Worm (Caenorhabditis elegans) whole organism, L4 larva: ENCODE results near the gene C15H11.1.

ENCODE experiments used
- F44E2.7 ChIP-seq: fragments of 200-800 bp; sonication (Bioruptor generic); IDR thresholded peaks from 2 replicates; pipeline ENCODE4 v2.1.2; 2022; ENCODE audit warnings: missing genetic modification characterization, missing compliant biosample characterization
- T26A8.4 ChIP-seq: fragments of 200-800 bp; sonication (Bioruptor generic); IDR thresholded peaks from 2 replicates; pipeline ENCODE4 v1.3.6; 2022; ENCODE audit warnings: missing genetic modification characterization, missing compliant biosample characterization
- Y5F2A.4 ChIP-seq: fragments of 200-800 bp; sonication (Bioruptor generic); optimal IDR thresholded peaks from 2 replicates; lab custom pipeline; 2018; ENCODE audit warnings: mild to moderate bottlenecking, missing genetic modification characterization, missing compliant biosample characterization
- aha-1 ChIP-seq: fragments of 150-350 bp; peaks from one replicate; lab custom pipeline; 2014; ENCODE audit warnings: missing biosample characterization, missing genetic modification characterization
- arid-1 ChIP-seq: fragments of 200-800 bp; sonication (Bioruptor generic); conservative IDR thresholded peaks from 2 replicates; pipeline ENCODE4 v1.3.6; 2022; ENCODE audit warnings: missing genetic modification reagents, missing genetic modification characterization, missing compliant biosample characterization
- ceh-20 ChIP-seq: fragments of 200-800 bp; sonication (Bioruptor generic); IDR thresholded peaks from 2 replicates; pipeline ENCODE4 v1.3.6; 2022; ENCODE audit warnings: missing genetic modification reagents, missing genetic modification characterization, missing compliant biosample characterization
- ceh-44 ChIP-seq: fragments of 200-800 bp; sonication (Bioruptor generic); IDR thresholded peaks from 2 replicates; pipeline ENCODE4 v1.3.6; 2022; ENCODE audit warnings: missing genetic modification reagents, missing genetic modification characterization, missing compliant biosample characterization
- ces-1 ChIP-seq: fragments of 150-350 bp; sonication (generic microtip); optimal IDR thresholded peaks from 4 replicates; lab custom pipeline; 2014; ENCODE audit warnings: missing biosample characterization, missing genetic modification reagents, missing genetic modification characterization
- ctbp-1 ChIP-seq: fragments of 200-800 bp; sonication (Bioruptor generic); IDR thresholded peaks from 2 replicates; pipeline ENCODE4 v1.3.6; 2022; ENCODE audit warnings: missing genetic modification reagents, missing genetic modification characterization, missing compliant biosample characterization
- daf-12 ChIP-seq: fragments of 150-350 bp; optimal IDR thresholded peaks from 2 replicates; lab custom pipeline; 2014; ENCODE audit warnings: missing biosample characterization, missing genetic modification reagents, missing genetic modification characterization
- daf-16 ChIP-seq, 3 experiments: sonication (generic microtip); optimal IDR thresholded peaks; 2 replicates each; lab custom pipeline; 2016 to 2017; ENCODE audit warnings: missing genetic modification characterization in 3 of 3, missing genetic modification reagents in 3 of 3, mild to moderate bottlenecking in 2 of 3, missing compliant biosample characterization in 2 of 3, missing biosample characterization in 1 of 3, moderate library complexity in 1 of 3
- daf-19 ChIP-seq: fragments of 200-800 bp; sonication (Bioruptor generic); conservative IDR thresholded peaks from 2 replicates; pipeline ENCODE4 v1.3.6; 2022; ENCODE audit warnings: missing genetic modification characterization, missing compliant biosample characterization
- dve-1 ChIP-seq: sonication (generic microtip); optimal IDR thresholded peaks from 2 replicates; lab custom pipeline; 2017; ENCODE audit warnings: antibody characterized with exemption, mild to moderate bottlenecking, missing genetic modification characterization, missing compliant biosample characterization; ENCODE audit not compliant: insufficient read depth
- gei-8 ChIP-seq: fragments of 200-800 bp; sonication (Bioruptor generic); optimal IDR thresholded peaks from 2 replicates; lab custom pipeline; 2018; ENCODE audit warnings: mild to moderate bottlenecking, missing genetic modification characterization, missing compliant biosample characterization
- hlh-30 ChIP-seq: sonication (generic microtip); optimal IDR thresholded peaks from 2 replicates; lab custom pipeline; 2017; ENCODE audit warnings: antibody characterized with exemption, mild to moderate bottlenecking, missing genetic modification characterization, missing compliant biosample characterization; ENCODE audit not compliant: insufficient read depth
- jun-1 ChIP-seq: fragments of 150-350 bp; optimal IDR thresholded peaks from 2 replicates; lab custom pipeline; 2014; ENCODE audit warnings: missing biosample characterization, missing genetic modification reagents, missing genetic modification characterization
- lin-39 ChIP-seq: fragments of 150-350 bp; optimal IDR thresholded peaks from 2 replicates; lab custom pipeline; 2014; ENCODE audit warnings: missing biosample characterization, missing genetic modification reagents, missing genetic modification characterization
- lsy-2 ChIP-seq, 2 experiments: fragments of 150-350 bp in 1 of 2; sonication (generic microtip) in 1 of 2; optimal IDR thresholded peaks; 2 replicates each; lab custom pipeline; 2014 to 2017; ENCODE audit warnings: missing biosample characterization in 2 of 2, missing genetic modification characterization in 2 of 2
- madf-9 ChIP-seq: fragments of 200-800 bp; sonication (Bioruptor generic); conservative IDR thresholded peaks from 2 replicates; pipeline ENCODE4 v1.3.6; 2022; ENCODE audit warnings: missing genetic modification reagents, missing genetic modification characterization, missing compliant biosample characterization
- mdt-29 ChIP-seq: fragments of 200-800 bp; sonication (Bioruptor generic); IDR thresholded peaks from 2 replicates; pipeline ENCODE4 v1.3.6; 2022; ENCODE audit warnings: missing genetic modification reagents, missing genetic modification characterization, missing compliant biosample characterization
- mep-1 ChIP-seq: fragments of 150-350 bp; sonication (generic microtip); optimal IDR thresholded peaks from 3 replicates; lab custom pipeline; 2014; ENCODE audit warnings: missing biosample characterization, missing genetic modification characterization
- mxl-3 ChIP-seq: fragments of 200-800 bp; sonication (Bioruptor generic); optimal IDR thresholded peaks from 2 replicates; lab custom pipeline; 2018; ENCODE audit warnings: mild to moderate bottlenecking, missing genetic modification characterization, missing compliant biosample characterization
- nhr-102 ChIP-seq: sonication (generic microtip); optimal IDR thresholded peaks from 2 replicates; lab custom pipeline; 2016; ENCODE audit warnings: mild to moderate bottlenecking, missing genetic modification characterization, moderate library complexity, missing compliant biosample characterization
- nhr-41 ChIP-seq: fragments of 200-800 bp; sonication (Bioruptor generic); IDR thresholded peaks from 2 replicates; pipeline ENCODE4 v1.3.6; 2022; ENCODE audit warnings: missing genetic modification reagents, missing genetic modification characterization, missing compliant biosample characterization
- pha-4 ChIP-seq, 2 experiments: fragments of 150-350 bp in 1 of 2; fragments of 200-800 bp in 1 of 2; sonication (Bioruptor generic) in 1 of 2; IDR thresholded peaks in 1 of 2; optimal IDR thresholded peaks in 1 of 2; 2 replicates each; pipeline versions ENCODE4 v1.3.6 to Lab custom; 2014 to 2022; ENCODE audit warnings: missing genetic modification characterization in 2 of 2, missing genetic modification reagents in 2 of 2, missing biosample characterization in 1 of 2, missing compliant biosample characterization in 1 of 2
- rbr-2 ChIP-seq: sonication (generic microtip); optimal IDR thresholded peaks from 2 replicates; lab custom pipeline; 2016; ENCODE audit warnings: missing genotype, missing genetic modification characterization, missing compliant biosample characterization
- snpc-1.2 ChIP-seq: fragments of 200-800 bp; sonication (Bioruptor generic); IDR thresholded peaks from 2 replicates; pipeline ENCODE4 v1.3.6; 2022; ENCODE audit warnings: missing genetic modification reagents, missing genetic modification characterization, missing compliant biosample characterization
- tra-1 ChIP-seq: fragments of 200-800 bp; sonication (Bioruptor generic); IDR thresholded peaks from 2 replicates; pipeline ENCODE4 v1.3.6; 2022; ENCODE audit warnings: missing genetic modification reagents, missing genetic modification characterization, missing compliant biosample characterization
- unc-39 ChIP-seq: sonication (generic microtip); optimal IDR thresholded peaks from 2 replicates; lab custom pipeline; 2017; ENCODE audit warnings: missing biosample characterization, missing genetic modification characterization
- unc-62 ChIP-seq, 3 experiments: fragments of 150-350 bp in 1 of 3; sonication (generic microtip); optimal IDR thresholded peaks in 2 of 3; peaks in 1 of 3; 1 replicate in 1 of 3; 2 replicates in 2 of 3; lab custom pipeline; 2014 to 2017; ENCODE audit warnings: missing biosample characterization in 3 of 3, missing genetic modification characterization in 3 of 3, missing genetic modification reagents in 3 of 3, missing genotype in 1 of 3
- vab-7 ChIP-seq: fragments of 200-800 bp; sonication (Bioruptor generic); IDR thresholded peaks from 2 replicates; pipeline ENCODE4 v1.3.6; 2022; ENCODE audit warnings: missing genetic modification reagents, missing genetic modification characterization, missing compliant biosample characterization
- zag-1 ChIP-seq: fragments of 150-350 bp; optimal IDR thresholded peaks from 2 replicates; lab custom pipeline; 2014; ENCODE audit warnings: missing biosample characterization, missing genetic modification characterization
- zip-2 ChIP-seq: fragments of 150-350 bp; optimal IDR thresholded peaks from 2 replicates; lab custom pipeline; 2014; ENCODE audit warnings: missing biosample characterization, missing genetic modification characterization

Gene C15H11.1

ce11 chrV:14368272-14369052 is 25.1 kb upstream of the C15H11.1 start (continued):
- TF ChIP-seq arid-1 (GFP tag; lab: Robert Waterston, UW) (no peak), snpc-1.2 (GFP tag; lab: Robert Waterston, UW) (no peak), nhr-102 (no peak), unc-39 (tag; lab: Kevin White, UChicago) (no peak), mxl-3 (GFP tag; lab: Kevin White, UChicago) (peak; percentile 86), jun-1 (tag; lab: Kevin White, UChicago) (no peak), lin-39 (tag; lab: Kevin White, UChicago) (no peak), pha-4 (GFP tag; IDR thresholded peaks at IDR 0.05; lab: Robert Waterston, UW) (no peak), pha-4 (tag; optimal IDR thresholded peaks at IDR 0.05; lab: Kevin White, UChicago) (no peak), nhr-41 (GFP tag; lab: Robert Waterston, UW) (no peak), T26A8.4 (GFP tag; lab: Robert Waterston, UW) (peak; percentile 17; the same call in 1 of the 2 replicates), aha-1 (tag; lab: Kevin White, UChicago) (peak; percentile 95), daf-12 (peak; percentile 20), gei-8 (GFP tag; lab: Kevin White, UChicago) (no peak), daf-16 (GFP tag; optimal IDR thresholded peaks at IDR 0.05; lab: Kevin White, UChicago) (no peak), daf-16 (tag; optimal IDR thresholded peaks at IDR 0.05; lab: Kevin White, UChicago) (peak; percentile 65), ctbp-1 (peak; percentile 56; the same call in 1 of the 2 replicates), Y5F2A.4 (GFP tag; lab: Kevin White, UChicago) (peak; percentile 3), hlh-30 (tag; lab: Kevin White, UChicago) (peak; percentile 62)
- TF ChIP-seq, all 104 proteins: peak for 32

- peak in 1 of 2 experiments; percentile 98 for TF ChIP-seq unc-62 (GFP tag; optimal IDR thresholded peaks at IDR 0.05 in 1 of 2; lab: Kevin White, UChicago)
- no peak for TF ChIP-seq unc-62 (tag; optimal IDR thresholded peaks at IDR 0.05; lab: Kevin White, UChicago)
- TF ChIP-seq lsy-2 (tag; optimal IDR thresholded peaks at IDR 0.05; lab: Kevin White, UChicago): peak in 1 of 2 experiments; percentile 32
- no peak for TF ChIP-seq zag-1 (tag; lab: Kevin White, UChicago)
- no peak for TF ChIP-seq daf-19
- TF ChIP-seq vab-7: 0 out of 2 replicates have a peak, but pooled peaks have one; percentile 25
- TF ChIP-seq ceh-20 (GFP tag; lab: Robert Waterston, UW): peak; percentile 78
- TF ChIP-seq tra-1 (GFP tag; lab: Robert Waterston, UW): peak; percentile 43; the same call in 1 of the 2 replicates
- peak; percentile 22 for TF ChIP-seq rbr-2
Measured at ce11 chrV:14369412-14369811, 24.2 kb upstream of the C15H11.1 start.

- TF ChIP-seq dve-1 (tag; lab: Kevin White, UChicago): no peak
- TF ChIP-seq mdt-29 (GFP tag; lab: Robert Waterston, UW): no peak
- TF ChIP-seq mep-1 (tag; lab: Kevin White, UChicago): no peak
- TF ChIP-seq pha-4 (GFP tag; IDR thresholded peaks at IDR 0.05; lab: Robert Waterston, UW): no peak
- no peak for TF ChIP-seq pha-4 (tag; optimal IDR thresholded peaks at IDR 0.05; lab: Kevin White, UChicago)
- TF ChIP-seq zag-1 (tag; lab: Kevin White, UChicago): no peak
- no peak for TF ChIP-seq zip-2
- TF ChIP-seq ceh-44 (GFP tag; lab: Robert Waterston, UW): no peak
- TF ChIP-seq madf-9 (GFP tag; lab: Robert Waterston, UW): no peak
- no peak for TF ChIP-seq ces-1
- no peak for TF ChIP-seq lsy-2 (tag; optimal IDR thresholded peaks at IDR 0.05; lab: Kevin White, UChicago)
- no peak for TF ChIP-seq jun-1 (tag; lab: Kevin White, UChicago)
- no peak for TF ChIP-seq F44E2.7 (GFP tag; lab: Robert Waterston, UW)
Measured at ce11 chrV:14372774-14373173, 20.8 kb upstream of the C15H11.1 start, which contains the start of gene unc-39. TSS of gene unc-39 (plus strand) at chrV:14373074.
